Fruit fly (Drosophila melanogaster): ENCODE measurements around the gene COX7A.
A peak's percentile ranks its signal among the peaks of the same experiment; 100 is the strongest.

The COX7A gene

dm6 chr3R:8305110-8305509 is 35.7 kb downstream of the COX7A start, which contains the start of gene Sgt1 (continued):
- TF ChIP-seq sim (GFP tag; IDR thresholded peaks at IDR 0.05) (no peak), tx (GFP tag; optimal IDR thresholded peaks at IDR 0.05) (peak; percentile 31), psq (GFP tag; optimal IDR thresholded peaks at IDR 0.05) (no peak), Rfx (GFP tag; IDR thresholded peaks at IDR 0.05) (peak; percentile 74), knrl (GFP tag; IDR thresholded peaks at IDR 0.05; ENCODE audit: partially characterized antibody) (peak; percentile 74), dmrt11E (tag; optimal IDR thresholded peaks at IDR 0.05) (no peak), bbx (GFP tag; IDR thresholded peaks at IDR 0.05; ENCODE audit: partially characterized antibody) (peak; percentile 92), Aef1 (GFP tag; IDR thresholded peaks at IDR 0.05) (0 out of 3 replicates have a peak, but pooled peaks have one; percentile 25), stc (GFP tag; IDR thresholded peaks at IDR 0.05) (no peak), MBD-R2 (GFP tag; IDR thresholded peaks at IDR 0.05) (peak; percentile 54), stwl (tag; optimal IDR thresholded peaks at IDR 0.05) (peak; percentile 96), CG16863 (GFP tag; optimal IDR thresholded peaks at IDR 0.05) (peak; percentile 48), CG11398 (GFP tag; optimal IDR thresholded peaks at IDR 0.05) (no peak), CG15269 (tag; optimal IDR thresholded peaks at IDR 0.05) (no peak), CG32532 (GFP tag; IDR thresholded peaks at IDR 0.05) (0 out of 2 replicates have a peak, but pooled peaks have one; percentile 4), pho (GFP tag; optimal IDR thresholded peaks at IDR 0.05) (peak; percentile 66), D (optimal IDR thresholded peaks at IDR 0.05) (no peak), D (GFP tag; optimal IDR thresholded peaks at IDR 0.05) (no peak), ato (GFP tag; IDR thresholded peaks at IDR 0.05; ENCODE audit: partially characterized antibody) (peak; percentile 99), CG31388 (GFP tag; optimal IDR thresholded peaks at IDR 0.05) (no peak), trh (GFP tag; optimal IDR thresholded peaks at IDR 0.05) (no peak), E2f1 (GFP tag; IDR thresholded peaks at IDR 0.05) (no peak), CrebB (tag; optimal IDR thresholded peaks at IDR 0.05) (peak; percentile 41), dysf (GFP tag; IDR thresholded peaks at IDR 0.05) (no peak), CG34422 (GFP tag; IDR thresholded peaks at IDR 0.05) (no peak), bigmax (GFP tag; optimal IDR thresholded peaks at IDR 0.05) (peak; percentile 50), Scr (GFP tag; IDR thresholded peaks at IDR 0.05; ENCODE audit: partially characterized antibody) (peak; percentile 75), CG3847 (GFP tag; IDR thresholded peaks at IDR 0.05) (peak; percentile 80), NC2α (GFP tag; optimal IDR thresholded peaks at IDR 0.05) (no peak), tio (GFP tag; optimal IDR thresholded peaks at IDR 0.05) (no peak), Six4 (GFP tag; optimal IDR thresholded peaks at IDR 0.05) (peak; percentile 6), CG17802 (tag; optimal IDR thresholded peaks at IDR 0.05) (no peak), BtbVII (GFP tag; optimal IDR thresholded peaks at IDR 0.05) (no peak), CG4617 (GFP tag; optimal IDR thresholded peaks at IDR 0.05; ENCODE audit: borderline replicate concordance) (peak; percentile 83), tna (GFP tag; IDR thresholded peaks at IDR 0.05; ENCODE audit: partially characterized antibody) (peak; percentile 85), bsh (GFP tag; optimal IDR thresholded peaks at IDR 0.05) (peak in 1 of 2 experiments; percentile 12), HmgD (GFP tag; optimal IDR thresholded peaks at IDR 0.05) (peak; percentile 81), CG8765 (GFP tag; IDR thresholded peaks at IDR 0.05) (0 out of 2 replicates have a peak, but pooled peaks have one; percentile 9), lilli (GFP tag; optimal IDR thresholded peaks at IDR 0.05) (peak; percentile 72), org-1 (GFP tag; optimal IDR thresholded peaks at IDR 0.05) (no peak), Ptx1 (GFP tag; IDR thresholded peaks at IDR 0.05) (no peak), CG7357 (GFP tag; IDR thresholded peaks at IDR 0.05) (no peak), gsb-n (tag; optimal IDR thresholded peaks at IDR 0.05) (no peak), Med (GFP tag) (peak; percentile 96), hth (optimal IDR thresholded peaks at IDR 0.05) (no peak), mld (GFP tag; IDR thresholded peaks at IDR 0.05; ENCODE audit: partially characterized antibody) (peak; percentile 88), CG5953 (GFP tag; IDR thresholded peaks at IDR 0.05) (no peak; the same call in 1 of the 2 replicates), Sin3A (optimal IDR thresholded peaks at IDR 0.05) (peak; percentile 67), CG18262 (tag; optimal IDR thresholded peaks at IDR 0.05) (no peak), dati (GFP tag; IDR thresholded peaks at IDR 0.05) (no peak), btn (GFP tag; optimal IDR thresholded peaks at IDR 0.05) (no peak), sob (GFP tag; IDR thresholded peaks at IDR 0.05) (peak; percentile 68), run (tag; optimal IDR thresholded peaks at IDR 0.05) (no peak)
